Worm (Caenorhabditis elegans) whole organism, L4 larva: Measurements from ENCODE around the gene ZC266.1.

Experiments used
- ceh-82 ChIP-seq: sonication (generic microtip); optimal IDR thresholded peaks from 2 replicates; lab custom pipeline; 2017; ENCODE audit warnings: missing biosample characterization, missing genetic modification characterization
- lin-39 ChIP-seq: fragments of 150-350 bp; optimal IDR thresholded peaks from 2 replicates; lab custom pipeline; 2014; ENCODE audit warnings: missing biosample characterization, missing genetic modification reagents, missing genetic modification characterization

DNA sequence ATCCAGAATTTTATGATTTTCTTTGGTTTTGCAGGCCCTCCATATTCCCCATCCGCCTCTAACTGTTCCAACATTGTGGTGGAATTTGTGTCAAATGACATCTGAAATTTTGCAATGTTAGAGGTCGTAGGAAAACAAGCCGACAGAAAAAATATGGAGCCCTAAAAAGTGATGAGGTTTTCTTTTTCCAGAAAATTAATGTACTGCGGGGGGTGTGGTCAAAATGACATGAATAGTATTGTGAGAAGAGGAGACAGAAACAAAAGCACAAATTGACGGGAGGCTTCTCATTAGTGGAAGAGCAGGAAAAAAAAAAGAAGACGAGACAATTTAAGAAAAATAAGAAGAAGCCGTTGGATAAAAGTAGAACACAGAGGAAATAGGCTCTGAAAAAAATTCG is at the start of gene ZC266.1:
- no peak for TF ChIP-seq ceh-82 (tag; lab: Kevin White, UChicago)
- no peak for TF ChIP-seq lin-39 (tag; lab: Kevin White, UChicago)
